Worm (Caenorhabditis elegans) whole organism, late embryonic: ENCODE measurements around the gene moa-1.

Experiments
- C08G9.2 ChIP-seq: sonication (generic microtip); optimal IDR thresholded peaks from 2 replicates; lab custom pipeline; 2016; ENCODE audit warnings: mild to moderate bottlenecking, missing genetic modification characterization, moderate library complexity, missing compliant biosample characterization
- C38D4.7 ChIP-seq: fragments of 200-800 bp; sonication (Bioruptor generic); optimal IDR thresholded peaks from 2 replicates; lab custom pipeline; 2018; ENCODE audit warnings: mild to moderate bottlenecking, missing genetic modification characterization, moderate library complexity, missing compliant biosample characterization
- F13H6.1 ChIP-seq: sonication (generic microtip); optimal IDR thresholded peaks from 2 replicates; lab custom pipeline; 2016; ENCODE audit warnings: missing genetic modification characterization, missing compliant biosample characterization
- K09A11.1 ChIP-seq: sonication (generic microtip); optimal IDR thresholded peaks from 2 replicates; lab custom pipeline; 2017; ENCODE audit warnings: antibody characterized with exemption, mild to moderate bottlenecking, missing genetic modification characterization, missing compliant biosample characterization; ENCODE audit not compliant: insufficient read depth
- T23F11.4 ChIP-seq: fragments of 200-800 bp; sonication (Bioruptor generic); optimal IDR thresholded peaks from 2 replicates; lab custom pipeline; 2018; ENCODE audit warnings: mild to moderate bottlenecking, missing genetic modification characterization, missing compliant biosample characterization
- Y22D7AL.16 ChIP-seq: sonication (generic microtip); optimal IDR thresholded peaks from 2 replicates; lab custom pipeline; 2016; ENCODE audit warnings: missing genetic modification characterization, missing compliant biosample characterization
- ahr-1 ChIP-seq: sonication (generic microtip); optimal IDR thresholded peaks from 2 replicates; lab custom pipeline; 2016; ENCODE audit warnings: missing genetic modification characterization, missing compliant biosample characterization
- ama-1 ChIP-seq: fragments of 150-350 bp; optimal IDR thresholded peaks from 2 replicates; lab custom pipeline; 2014
- ceh-14 ChIP-seq: sonication (generic microtip); optimal IDR thresholded peaks from 2 replicates; lab custom pipeline; 2016; ENCODE audit warnings: missing genotype, missing genetic modification characterization, missing compliant biosample characterization
- ceh-19 ChIP-seq: fragments of 200-800 bp; sonication (Bioruptor generic); optimal IDR thresholded peaks from 2 replicates; lab custom pipeline; 2018; ENCODE audit warnings: mild to moderate bottlenecking, missing genetic modification characterization, missing compliant biosample characterization
- ceh-2 ChIP-seq: sonication (generic microtip); optimal IDR thresholded peaks from 2 replicates; lab custom pipeline; 2016; ENCODE audit warnings: missing genotype, missing genetic modification characterization, missing compliant biosample characterization
- ceh-22 ChIP-seq: sonication (generic microtip); optimal IDR thresholded peaks from 2 replicates; lab custom pipeline; 2017; ENCODE audit warnings: missing biosample characterization, missing genetic modification characterization
- ceh-24 ChIP-seq: sonication (generic microtip); optimal IDR thresholded peaks from 2 replicates; lab custom pipeline; 2016; ENCODE audit warnings: mild to moderate bottlenecking, missing genetic modification characterization, missing compliant biosample characterization
- ceh-30 ChIP-seq: fragments of 150-350 bp; optimal IDR thresholded peaks from 2 replicates; lab custom pipeline; 2014; ENCODE audit warnings: missing biosample characterization, missing genetic modification characterization
- ceh-31 ChIP-seq: sonication (generic microtip); optimal IDR thresholded peaks from 2 replicates; lab custom pipeline; 2016; ENCODE audit warnings: missing genetic modification characterization, missing compliant biosample characterization
- ceh-34 ChIP-seq: sonication (generic microtip); optimal IDR thresholded peaks from 2 replicates; lab custom pipeline; 2016; ENCODE audit warnings: mild to moderate bottlenecking, missing genetic modification characterization, missing compliant biosample characterization
- ceh-48 ChIP-seq: sonication (generic microtip); optimal IDR thresholded peaks from 2 replicates; lab custom pipeline; 2016; ENCODE audit warnings: missing genetic modification characterization, inconsistent platforms, missing compliant biosample characterization
- ceh-6 ChIP-seq: fragments of 200-800 bp; sonication (Bioruptor generic); optimal IDR thresholded peaks from 2 replicates; lab custom pipeline; 2018; ENCODE audit warnings: mild to moderate bottlenecking, missing genetic modification characterization, missing compliant biosample characterization
- ceh-9 ChIP-seq: sonication (generic microtip); optimal IDR thresholded peaks from 2 replicates; lab custom pipeline; 2016; ENCODE audit warnings: mild to moderate bottlenecking, missing genetic modification characterization, inconsistent platforms, missing compliant biosample characterization
- che-1 ChIP-seq: sonication (generic microtip); optimal IDR thresholded peaks from 2 replicates; lab custom pipeline; 2016; ENCODE audit warnings: mild to moderate bottlenecking, missing genetic modification characterization, missing compliant biosample characterization
- elt-2 ChIP-seq: sonication (generic microtip); optimal IDR thresholded peaks from 2 replicates; lab custom pipeline; 2016; ENCODE audit warnings: missing genetic modification reagents, missing genetic modification characterization, missing compliant biosample characterization
- elt-4 ChIP-seq: sonication (generic microtip); optimal IDR thresholded peaks from 2 replicates; lab custom pipeline; 2016; ENCODE audit warnings: missing genetic modification characterization, missing compliant biosample characterization
- ets-4 ChIP-seq: sonication (generic microtip); optimal IDR thresholded peaks from 2 replicates; lab custom pipeline; 2016; ENCODE audit warnings: missing genetic modification characterization, missing compliant biosample characterization
- eyg-1 ChIP-seq: sonication (generic microtip); optimal IDR thresholded peaks from 2 replicates; lab custom pipeline; 2016; ENCODE audit warnings: missing genotype, missing genetic modification characterization, missing compliant biosample characterization
- fax-1 ChIP-seq: sonication (generic microtip); optimal IDR thresholded peaks from 2 replicates; lab custom pipeline; 2016; ENCODE audit warnings: missing genotype, missing genetic modification characterization, missing compliant biosample characterization
- fkh-6 ChIP-seq: sonication (generic microtip); optimal IDR thresholded peaks from 2 replicates; lab custom pipeline; 2016; ENCODE audit warnings: missing genetic modification characterization, missing compliant biosample characterization
- hlh-13 ChIP-seq: fragments of 200-800 bp; sonication (Bioruptor generic); optimal IDR thresholded peaks from 2 replicates; lab custom pipeline; 2018; ENCODE audit warnings: mild to moderate bottlenecking, missing genetic modification characterization, missing compliant biosample characterization
- hlh-15 ChIP-seq: sonication (generic microtip); optimal IDR thresholded peaks from 2 replicates; lab custom pipeline; 2016; ENCODE audit warnings: missing genetic modification characterization, missing compliant biosample characterization
- hlh-30 ChIP-seq: sonication (generic microtip); optimal IDR thresholded peaks from 2 replicates; lab custom pipeline; 2017; ENCODE audit warnings: antibody characterized with exemption, missing genetic modification characterization, missing compliant biosample characterization; ENCODE audit not compliant: insufficient read depth
- lim-6 ChIP-seq: sonication (generic microtip); optimal IDR thresholded peaks from 2 replicates; lab custom pipeline; 2016; ENCODE audit warnings: missing genetic modification characterization, missing compliant biosample characterization
- lin-11 ChIP-seq: fragments of 200-800 bp; sonication (Bioruptor generic); optimal IDR thresholded peaks from 2 replicates; lab custom pipeline; 2018; ENCODE audit warnings: mild to moderate bottlenecking, missing genetic modification characterization, missing compliant biosample characterization
- madf-2 ChIP-seq: sonication (generic microtip); optimal IDR thresholded peaks from 2 replicates; lab custom pipeline; 2017; ENCODE audit warnings: missing genetic modification characterization, missing compliant biosample characterization
- mec-3 ChIP-seq: sonication (generic microtip); optimal IDR thresholded peaks from 2 replicates; lab custom pipeline; 2016; ENCODE audit warnings: borderline replicate concordance, missing genetic modification characterization, missing compliant biosample characterization
- nfya-1 ChIP-seq: sonication (generic microtip); optimal IDR thresholded peaks from 2 replicates; lab custom pipeline; 2017; ENCODE audit warnings: missing genetic modification characterization, mild to moderate bottlenecking, missing compliant biosample characterization, antibody characterized with exemption, moderate library complexity
- nhr-11 ChIP-seq: fragments of 150-350 bp; optimal IDR thresholded peaks from 2 replicates; lab custom pipeline; 2014; ENCODE audit warnings: missing biosample characterization, missing genetic modification characterization
- nhr-232 ChIP-seq: sonication (generic microtip); optimal IDR thresholded peaks from 2 replicates; lab custom pipeline; 2016; ENCODE audit warnings: missing genetic modification characterization, missing compliant biosample characterization
- npax-4 ChIP-seq: sonication (generic microtip); optimal IDR thresholded peaks from 2 replicates; lab custom pipeline; 2016; ENCODE audit warnings: missing genetic modification characterization, missing compliant biosample characterization
- odd-2 ChIP-seq: sonication (generic microtip); optimal IDR thresholded peaks from 2 replicates; lab custom pipeline; 2017; ENCODE audit warnings: antibody characterized with exemption, mild to moderate bottlenecking, missing genetic modification characterization, missing compliant biosample characterization
- pat-9 ChIP-seq: fragments of 200-800 bp; sonication (Bioruptor generic); optimal IDR thresholded peaks from 2 replicates; lab custom pipeline; 2018; ENCODE audit warnings: mild to moderate bottlenecking, missing genetic modification characterization, moderate library complexity, missing compliant biosample characterization
- pax-1 ChIP-seq: fragments of 150-350 bp; optimal IDR thresholded peaks from 2 replicates; lab custom pipeline; 2014; ENCODE audit warnings: missing biosample characterization, missing genetic modification characterization
- pha-2 ChIP-seq: sonication (generic microtip); optimal IDR thresholded peaks from 2 replicates; lab custom pipeline; 2017; ENCODE audit warnings: mild to moderate bottlenecking, missing genetic modification characterization, missing compliant biosample characterization
- pha-4 ChIP-seq: fragments of 150-350 bp; optimal IDR thresholded peaks from 2 replicates; lab custom pipeline; 2018; ENCODE audit warnings: missing biosample characterization, missing genetic modification reagents, missing genetic modification characterization
- pqm-1 ChIP-seq: sonication (generic microtip); optimal IDR thresholded peaks from 2 replicates; lab custom pipeline; 2016; ENCODE audit warnings: missing genetic modification characterization, missing compliant biosample characterization
- pros-1 ChIP-seq: fragments of 150-350 bp; optimal IDR thresholded peaks from 2 replicates; lab custom pipeline; 2014; ENCODE audit warnings: missing biosample characterization, missing genetic modification reagents, missing genetic modification characterization
- rnt-1 ChIP-seq: sonication (generic microtip); optimal IDR thresholded peaks from 2 replicates; lab custom pipeline; 2016; ENCODE audit warnings: missing genetic modification characterization, missing compliant biosample characterization
- sox-2 ChIP-seq: fragments of 200-800 bp; sonication (Bioruptor generic); IDR thresholded peaks from 2 replicates; pipeline ENCODE4 v1.3.6; 2022; ENCODE audit warnings: missing genetic modification reagents, missing genetic modification characterization, missing compliant biosample characterization
- syd-9 ChIP-seq: sonication (generic microtip); optimal IDR thresholded peaks from 2 replicates; lab custom pipeline; 2016; ENCODE audit warnings: mild to moderate bottlenecking, missing genetic modification characterization, moderate library complexity, missing compliant biosample characterization
- tbx-2 ChIP-seq: sonication (generic microtip); optimal IDR thresholded peaks from 2 replicates; lab custom pipeline; 2016; ENCODE audit warnings: missing genetic modification characterization, missing compliant biosample characterization
- tbx-7 ChIP-seq: sonication (generic microtip); optimal IDR thresholded peaks from 2 replicates; lab custom pipeline; 2016; ENCODE audit warnings: missing genotype, missing genetic modification characterization, missing compliant biosample characterization
- ztf-16 ChIP-seq: sonication (generic microtip); optimal IDR thresholded peaks from 2 replicates; lab custom pipeline; 2017; ENCODE audit warnings: missing genetic modification characterization, missing compliant biosample characterization

The moa-1 gene

ce11 chrIII:1922081-1922480, 47.6 kb downstream of the moa-1 start:
- TF ChIP-seq syd-9 (tag; lab: Kevin White, UChicago) (no peak), C38D4.7 (GFP tag; lab: Kevin White, UChicago) (no peak), lin-11 (tag; lab: Kevin White, UChicago) (no peak), lim-6 (no peak), elt-4 (tag; lab: Kevin White, UChicago) (no peak), ceh-19 (GFP tag; lab: Kevin White, UChicago) (no peak), tbx-7 (tag; lab: Kevin White, UChicago) (no peak), ztf-16 (tag; lab: Kevin White, UChicago) (no peak), sox-2 (GFP tag; lab: Robert Waterston, UW) (no peak), fkh-6 (tag; lab: Kevin White, UChicago) (no peak), ceh-34 (tag; lab: Kevin White, UChicago) (no peak), tbx-2 (tag; lab: Kevin White, UChicago) (no peak), ceh-30 (tag; lab: Kevin White, UChicago) (no peak), eyg-1 (tag; lab: Kevin White, UChicago) (no peak), ceh-31 (tag; lab: Kevin White, UChicago) (no peak), ceh-14 (tag; lab: Kevin White, UChicago) (no peak), pax-1 (tag; lab: Kevin White, UChicago) (no peak), hlh-30 (tag; lab: Kevin White, UChicago) (no peak), hlh-13 (GFP tag; lab: Kevin White, UChicago) (no peak)

ce11 chrIII:1921136-1921680, 48.5 kb downstream of the moa-1 start:
- TF ChIP-seq ceh-48 (tag; lab: Kevin White, UChicago) (peak; percentile 28), pros-1 (peak; percentile 94), rnt-1 (tag; lab: Kevin White, UChicago) (peak; percentile 84), F13H6.1 (peak; percentile 93), ceh-6 (GFP tag; lab: Kevin White, UChicago) (peak; percentile 13), ceh-9 (no peak), fax-1 (peak; percentile 70), hlh-13 (GFP tag; lab: Kevin White, UChicago) (no peak), hlh-30 (tag; lab: Kevin White, UChicago) (peak; percentile 58), Y22D7AL.16 (no peak), pha-4 (tag; lab: Kevin White, UChicago) (no peak), ets-4 (tag; lab: Kevin White, UChicago) (peak; percentile 58), nfya-1 (tag; lab: Kevin White, UChicago) (peak; percentile 90), elt-4 (tag; lab: Kevin White, UChicago) (no peak), C08G9.2 (tag; lab: Kevin White, UChicago) (peak; percentile 29), madf-2 (tag; lab: Kevin White, UChicago) (no peak), ceh-22 (tag; lab: Kevin White, UChicago) (no peak), pha-2 (tag; lab: Kevin White, UChicago) (peak; percentile 36), pax-1 (tag; lab: Kevin White, UChicago) (peak; percentile 33), ama-1 (lab: Kevin White, UChicago) (no peak), lim-6 (no peak), ahr-1 (no peak), odd-2 (tag; lab: Kevin White, UChicago) (no peak), lin-11 (tag; lab: Kevin White, UChicago) (no peak), npax-4 (tag; lab: Kevin White, UChicago) (no peak), pat-9 (tag; lab: Kevin White, UChicago) (peak; percentile 46), hlh-15 (tag; lab: Kevin White, UChicago) (no peak), elt-2 (tag; lab: Kevin White, UChicago) (peak; percentile 48), ceh-30 (tag; lab: Kevin White, UChicago) (peak; percentile 31), C38D4.7 (GFP tag; lab: Kevin White, UChicago) (no peak), ceh-14 (tag; lab: Kevin White, UChicago) (peak; percentile 90), pqm-1 (tag; lab: Kevin White, UChicago) (peak; percentile 91), nhr-232 (tag; lab: Kevin White, UChicago) (no peak), T23F11.4 (GFP tag; lab: Kevin White, UChicago) (peak; percentile 61), nhr-11 (tag; lab: Kevin White, UChicago) (no peak), mec-3 (no peak), che-1 (tag; lab: Kevin White, UChicago) (no peak), K09A11.1 (peak; percentile 14), ceh-2 (tag; lab: Kevin White, UChicago) (peak; percentile 69), ceh-24 (tag; lab: Kevin White, UChicago) (no peak)
